Fruit fly (Drosophila melanogaster) whole organism, embryonic: ENCODE results near the gene Rich.

Experiments
- Ada2b ChIP-seq: fragments of 200-800 bp; sonication (Bioruptor generic); IDR thresholded peaks from 2 replicates; pipeline ENCODE4 v1.3.6; 2022; ENCODE audit warnings: missing biosample characterization, missing genetic modification characterization
- Antp ChIP-seq: fragments of 200-800 bp; sonication (Bioruptor generic); optimal IDR thresholded peaks from 3 replicates; lab custom pipeline; 2016; ENCODE audit warnings: missing biosample characterization, missing genetic modification characterization
- CG11560 ChIP-seq: fragments of 200-800 bp; sonication (Bioruptor generic); IDR thresholded peaks from 3 replicates; pipeline ENCODE4 v1.3.6; 2022; ENCODE audit warnings: missing biosample characterization, missing genetic modification characterization
- CG11723 ChIP-seq: fragments of 200-800 bp; sonication (Bioruptor generic); optimal IDR thresholded peaks from 2 replicates; lab custom pipeline; 2017; ENCODE audit warnings: missing biosample characterization, mild to moderate bottlenecking, missing genetic modification characterization
- CG12104 ChIP-seq: fragments of 200-800 bp; sonication (Bioruptor generic); optimal IDR thresholded peaks from 3 replicates; lab custom pipeline; 2016; ENCODE audit warnings: missing biosample characterization, missing genetic modification characterization
- CG1233 ChIP-seq: fragments of 200-800 bp; sonication (Bioruptor generic); optimal IDR thresholded peaks from 4 replicates; lab custom pipeline; 2018; ENCODE audit warnings: missing biosample characterization, mild to moderate bottlenecking, missing genetic modification characterization
- CG12942 ChIP-seq: fragments of 200-800 bp; sonication (Bioruptor generic); optimal IDR thresholded peaks from 3 replicates; lab custom pipeline; 2016; ENCODE audit warnings: missing biosample characterization, missing genetic modification characterization
- CG13287 ChIP-seq: fragments of 200-800 bp; sonication (Bioruptor generic); IDR thresholded peaks from 2 replicates; pipeline ENCODE4 v1.3.6; 2022; ENCODE audit warnings: missing biosample characterization, missing genetic modification characterization; ENCODE audit not compliant: partially characterized antibody
- CG13894 ChIP-seq: fragments of 200-800 bp; sonication (Bioruptor generic); optimal IDR thresholded peaks from 3 replicates; lab custom pipeline; 2018; ENCODE audit warnings: missing biosample characterization, mild to moderate bottlenecking, missing genetic modification characterization, moderate library complexity
- CG15269 ChIP-seq: fragments of 200-800 bp; sonication (Bioruptor generic); optimal IDR thresholded peaks from 2 replicates; lab custom pipeline; 2018; ENCODE audit warnings: missing biosample characterization, mild to moderate bottlenecking, missing genetic modification characterization, moderate library complexity
- CG15514 ChIP-seq: fragments of 200-800 bp; sonication (Bioruptor generic); optimal IDR thresholded peaks from 3 replicates; lab custom pipeline; 2017; ENCODE audit warnings: missing biosample characterization, missing genetic modification characterization, mild to moderate bottlenecking, moderate library complexity, missing genetic modification reagents
- CG17361 ChIP-seq: fragments of 200-800 bp; sonication (Bioruptor generic); IDR thresholded peaks from 3 replicates; pipeline ENCODE4 v1.3.6; 2022; ENCODE audit warnings: missing biosample characterization, missing genetic modification characterization
- CG2116 ChIP-seq: fragments of 200-800 bp; sonication (Bioruptor generic); optimal IDR thresholded peaks from 3 replicates; lab custom pipeline; 2018; ENCODE audit warnings: missing biosample characterization, mild to moderate bottlenecking, missing genetic modification characterization
- CG33557 ChIP-seq: fragments of 200-800 bp; sonication (Bioruptor generic); optimal IDR thresholded peaks from 2 replicates; lab custom pipeline; 2019; ENCODE audit warnings: missing biosample characterization, mild to moderate bottlenecking, missing genetic modification characterization, moderate library complexity
- CG3847 ChIP-seq: fragments of 200-800 bp; sonication (Bioruptor generic); IDR thresholded peaks from 2 replicates; pipeline ENCODE4 v1.3.6; 2022; ENCODE audit warnings: missing biosample characterization, missing genetic modification characterization
- CG4360 ChIP-seq: fragments of 200-800 bp; sonication (Bioruptor generic); IDR thresholded peaks from 2 replicates; pipeline ENCODE4 v1.3.6; 2022; ENCODE audit warnings: missing biosample characterization, missing genetic modification characterization
- CG7839 ChIP-seq: fragments of 200-800 bp; sonication (Bioruptor generic); optimal IDR thresholded peaks from 3 replicates; lab custom pipeline; 2018; ENCODE audit warnings: missing biosample characterization, mild to moderate bottlenecking, missing genetic modification characterization, moderate library complexity
- CG9797 ChIP-seq: fragments of 200-800 bp; sonication (Bioruptor generic); optimal IDR thresholded peaks from 3 replicates; lab custom pipeline; 2018; ENCODE audit warnings: missing biosample characterization, mild to moderate bottlenecking, missing genetic modification characterization
- Dbx ChIP-seq: fragments of 200-800 bp; sonication (Bioruptor generic); IDR thresholded peaks from 3 replicates; pipeline ENCODE4 v1.3.6; 2022; ENCODE audit warnings: missing biosample characterization, missing genetic modification characterization
- Deaf1 ChIP-seq: fragments of 200-800 bp; optimal IDR thresholded peaks from 3 replicates; lab custom pipeline; 2019; ENCODE audit warnings: missing biosample characterization, mild to moderate bottlenecking, missing genetic modification characterization, moderate library complexity
- Dref ChIP-seq: fragments of 200-800 bp; sonication (Bioruptor generic); IDR thresholded peaks from 2 replicates; pipeline ENCODE4 v1.3.6; 2022; ENCODE audit warnings: missing biosample characterization, missing genetic modification characterization
- Drgx ChIP-seq: fragments of 200-800 bp; sonication (Bioruptor generic); IDR thresholded peaks from 2 replicates; pipeline ENCODE4 v1.3.6; 2022; ENCODE audit warnings: missing biosample characterization, missing genetic modification characterization
- HmgZ ChIP-seq: fragments of 200-800 bp; sonication (Bioruptor generic); optimal IDR thresholded peaks from 2 replicates; lab custom pipeline; 2018; ENCODE audit warnings: missing biosample characterization, mild to moderate bottlenecking, missing genetic modification characterization
- Hmr ChIP-seq: fragments of 200-800 bp; sonication (Bioruptor generic); optimal IDR thresholded peaks from 3 replicates; lab custom pipeline; 2017; ENCODE audit warnings: mild to moderate bottlenecking, missing biosample characterization, missing genetic modification reagents, missing genetic modification characterization
- Mad ChIP-seq: fragments of 200-800 bp; sonication (Bioruptor generic); optimal IDR thresholded peaks from 2 replicates; lab custom pipeline; 2016; ENCODE audit warnings: missing biosample characterization, missing genetic modification characterization
- Mes4 ChIP-seq: fragments of 200-800 bp; sonication (Bioruptor generic); optimal IDR thresholded peaks from 2 replicates; lab custom pipeline; 2016; ENCODE audit warnings: missing biosample characterization, missing genetic modification characterization
- Side ChIP-seq: fragments of 200-800 bp; sonication (Bioruptor generic); optimal IDR thresholded peaks from 2 replicates; lab custom pipeline; 2016; ENCODE audit warnings: missing biosample characterization, missing genetic modification characterization
- Sin3A ChIP-seq: fragments of >200 bp; optimal IDR thresholded peaks from 2 replicates; lab custom pipeline; 2018
- Sry-δ ChIP-seq: fragments of 200-800 bp; sonication (Bioruptor generic); optimal IDR thresholded peaks from 2 replicates; lab custom pipeline; 2016; ENCODE audit warnings: missing biosample characterization, missing genetic modification characterization
- Ssrp ChIP-seq: fragments of 200-800 bp; sonication (Bioruptor generic); optimal IDR thresholded peaks from 2 replicates; lab custom pipeline; 2018; ENCODE audit warnings: missing biosample characterization, mild to moderate bottlenecking, missing genetic modification characterization, moderate library complexity
- Taf1 ChIP-seq: fragments of 200-800 bp; sonication (Bioruptor generic); IDR thresholded peaks from 2 replicates; pipeline ENCODE4 v1.3.6; 2022; ENCODE audit warnings: missing biosample characterization, missing genetic modification characterization
- Xbp1 ChIP-seq: fragments of 200-800 bp; sonication (Bioruptor generic); optimal IDR thresholded peaks from 3 replicates; lab custom pipeline; 2016; ENCODE audit warnings: missing biosample characterization, mild to moderate bottlenecking, missing genetic modification characterization
- bsh ChIP-seq, 2 experiments: fragments of 200-800 bp; sonication (Bioruptor generic); optimal IDR thresholded peaks; 2 replicates each; lab custom pipeline; 2017 to 2018; ENCODE audit warnings: mild to moderate bottlenecking in 2 of 2, missing biosample characterization in 2 of 2, missing genetic modification characterization in 2 of 2, moderate library complexity in 1 of 2
- fd96Cb ChIP-seq: fragments of 200-800 bp; sonication (Bioruptor generic); optimal IDR thresholded peaks from 2 replicates; lab custom pipeline; 2018; ENCODE audit warnings: missing biosample characterization, mild to moderate bottlenecking, missing genetic modification characterization, moderate library complexity
- ind ChIP-seq: fragments of 200-800 bp; sonication (Bioruptor generic); optimal IDR thresholded peaks from 3 replicates; lab custom pipeline; 2016; ENCODE audit warnings: missing biosample characterization, missing genetic modification characterization
- inv ChIP-seq: fragments of 200-800 bp; sonication (Bioruptor generic); IDR thresholded peaks from 2 replicates; pipeline ENCODE4 v1.3.6; 2022; ENCODE audit warnings: missing biosample characterization, missing genetic modification characterization; ENCODE audit not compliant: partially characterized antibody
- kah ChIP-seq: fragments of 200-800 bp; sonication (Bioruptor generic); optimal IDR thresholded peaks from 2 replicates; lab custom pipeline; 2018; ENCODE audit warnings: missing biosample characterization, mild to moderate bottlenecking, missing genetic modification characterization
- kni ChIP-seq: fragments of 200-800 bp; sonication (Bioruptor generic); optimal IDR thresholded peaks from 3 replicates; lab custom pipeline; 2017; ENCODE audit warnings: mild to moderate bottlenecking, missing biosample characterization, missing genetic modification reagents, missing genetic modification characterization
- lov ChIP-seq, 2 experiments: fragments of 200-800 bp in 1 of 2; fragments of >200 bp in 1 of 2; sonication (Bioruptor generic) in 1 of 2; IDR thresholded peaks in 1 of 2; optimal IDR thresholded peaks in 1 of 2; 2 replicates in 1 of 2; 3 replicates in 1 of 2; pipeline versions ENCODE4 v1.3.6 to Lab custom; 2017 to 2022; ENCODE audit warnings: missing biosample characterization in 1 of 2, missing genetic modification characterization in 1 of 2
- p53 ChIP-seq: fragments of 200-800 bp; sonication (Bioruptor generic); optimal IDR thresholded peaks from 2 replicates; lab custom pipeline; 2016; ENCODE audit warnings: missing biosample characterization, missing genetic modification characterization
- pita ChIP-seq: fragments of 200-800 bp; sonication (Bioruptor generic); optimal IDR thresholded peaks from 2 replicates; lab custom pipeline; 2017; ENCODE audit warnings: missing biosample characterization, mild to moderate bottlenecking, missing genetic modification characterization
- ranshi ChIP-seq: fragments of 200-800 bp; sonication (Bioruptor generic); IDR thresholded peaks from 2 replicates; pipeline ENCODE4 v1.3.6; 2022; ENCODE audit warnings: missing biosample characterization, missing genetic modification characterization
- rib ChIP-seq: fragments of 200-800 bp; sonication (Bioruptor generic); IDR thresholded peaks from 2 replicates; pipeline ENCODE4 v1.3.6; 2022; ENCODE audit warnings: missing biosample characterization, missing genetic modification characterization
- schlank ChIP-seq: fragments of 200-800 bp; sonication (Bioruptor generic); optimal IDR thresholded peaks from 2 replicates; lab custom pipeline; 2018; ENCODE audit warnings: missing biosample characterization, mild to moderate bottlenecking, missing genetic modification characterization
- sima ChIP-seq: fragments of 200-800 bp; sonication (Bioruptor generic); optimal IDR thresholded peaks from 2 replicates; lab custom pipeline; 2016; ENCODE audit warnings: missing biosample characterization, missing genetic modification characterization
- sisA ChIP-seq: fragments of 200-800 bp; sonication (Bioruptor generic); IDR thresholded peaks from 2 replicates; pipeline ENCODE4 v1.3.6; 2022; ENCODE audit warnings: missing biosample characterization, missing genetic modification characterization
- tgo ChIP-seq: fragments of 200-800 bp; sonication (Bioruptor generic); IDR thresholded peaks from 3 replicates; pipeline ENCODE4 v1.3.6; 2022; ENCODE audit warnings: missing biosample characterization, missing genetic modification characterization
- usp ChIP-seq: fragments of >200 bp; optimal IDR thresholded peaks from 2 replicates; lab custom pipeline; 2017; ENCODE audit warnings: missing biosample characterization, missing genetic modification characterization
- yki ChIP-seq: fragments of >200 bp; optimal IDR thresholded peaks from 3 replicates; lab custom pipeline; 2018
- zf30C ChIP-seq: fragments of 200-800 bp; sonication (Bioruptor generic); optimal IDR thresholded peaks from 3 replicates; lab custom pipeline; 2018; ENCODE audit warnings: missing biosample characterization, mild to moderate bottlenecking, missing genetic modification characterization

The Rich gene

dm6 chr3L:22262797-22263423, at the start of gene Rich, which contains the start of gene Ddx1 (continued):
- TF ChIP-seq CG12104 (GFP tag; lab: Kevin White, UChicago): peak; percentile 44
- TF ChIP-seq Antp (GFP tag; lab: Kevin White, UChicago): peak; percentile 36
- TF ChIP-seq CG4360 (GFP tag; lab: Robert Waterston, UW): no peak
- TF ChIP-seq HmgZ (tag; lab: Kevin White, UChicago): peak; percentile 65
- peak; percentile 90 for TF ChIP-seq kni (GFP tag; lab: Kevin White, UChicago)
- TF ChIP-seq CG13894 (tag; lab: Kevin White, UChicago): peak; percentile 33
- TF ChIP-seq Dref: peak; percentile 26; the same call in 1 of the 2 replicates
- TF ChIP-seq Side (GFP tag; lab: Kevin White, UChicago): peak; percentile 33
- TF ChIP-seq yki (lab: Kevin White, UChicago): no peak
- TF ChIP-seq p53: no peak
- TF ChIP-seq zf30C (GFP tag; lab: Kevin White, UChicago): no peak
- TF ChIP-seq sima: no peak
- peak; percentile 15 for TF ChIP-seq CG11723 (GFP tag; lab: Kevin White, UChicago)
- peak; percentile 49 for TF ChIP-seq ind
- TF ChIP-seq CG1233 (GFP tag; lab: Kevin White, UChicago): peak; percentile 49
- TF ChIP-seq Xbp1 (GFP tag; lab: Kevin White, UChicago): peak; percentile 49
- TF ChIP-seq inv: no peak
- peak; percentile 37 for TF ChIP-seq kah
- peak; percentile 42 for TF ChIP-seq fd96Cb (tag; lab: Kevin White, UChicago)
- 0 out of 3 replicates have a peak, but pooled peaks have one; percentile 10 for TF ChIP-seq Dbx (GFP tag; lab: Robert Waterston, UW)
- TF ChIP-seq ranshi (GFP tag; lab: Robert Waterston, UW): no peak; the same call in 1 of the 2 replicates
- TF ChIP-seq Mes4 (GFP tag; lab: Kevin White, UChicago): no peak
- TF ChIP-seq CG15514: peak; percentile 98
- TF ChIP-seq CG9797 (GFP tag; lab: Kevin White, UChicago): peak; percentile 27
- peak in 1 of 2 experiments; percentile 39 for TF ChIP-seq bsh (GFP tag; optimal IDR thresholded peaks at IDR 0.05; lab: Kevin White, UChicago)
- no peak for TF ChIP-seq pita (GFP tag; lab: Kevin White, UChicago)
- TF ChIP-seq Deaf1 (tag; lab: Kevin White, UChicago): no peak
- TF ChIP-seq CG7839 (tag; lab: Kevin White, UChicago): peak; percentile 56
- TF ChIP-seq CG33557 (GFP tag; lab: Kevin White, UChicago): peak; percentile 23
- peak; percentile 51 for TF ChIP-seq CG2116
- TF ChIP-seq CG11560 (tag; lab: Robert Waterston, UW): no peak
- TF ChIP-seq Mad (GFP tag; lab: Kevin White, UChicago): peak; percentile 11
- TF ChIP-seq CG15269 (tag; lab: Kevin White, UChicago): peak; percentile 18
- no peak for TF ChIP-seq schlank (tag; lab: Kevin White, UChicago)
- TF ChIP-seq Sry-δ (GFP tag; lab: Kevin White, UChicago): peak; percentile 22
- TF ChIP-seq sisA (GFP tag; lab: Robert Waterston, UW): no peak
- no peak for TF ChIP-seq tgo (GFP tag; lab: Robert Waterston, UW)
- TF ChIP-seq usp: no peak
- peak; percentile 65 for TF ChIP-seq CG3847 (GFP tag; lab: Robert Waterston, UW)
- peak; percentile 13 for TF ChIP-seq Sin3A
- peak; percentile 21 for TF ChIP-seq Ssrp (tag; lab: Kevin White, UChicago)
- peak; percentile 84 for TF ChIP-seq CG17361 (GFP tag; lab: Robert Waterston, UW)
- no peak for TF ChIP-seq lov (optimal IDR thresholded peaks at IDR 0.05; lab: Kevin White, UChicago)
- no peak for TF ChIP-seq lov (GFP tag; IDR thresholded peaks at IDR 0.05; lab: Robert Waterston, UW)
- no peak for TF ChIP-seq rib (GFP tag; lab: Robert Waterston, UW)
- no peak for TF ChIP-seq Taf1
- peak; percentile 29; the same call in 1 of the 2 replicates for TF ChIP-seq CG13287
- peak; percentile 49 for TF ChIP-seq Hmr (GFP tag; lab: Kevin White, UChicago)
- TF ChIP-seq Drgx (GFP tag; lab: Robert Waterston, UW): no peak
- TF ChIP-seq Ada2b (GFP tag; lab: Robert Waterston, UW): no peak
- TF ChIP-seq CG12942 (GFP tag; lab: Kevin White, UChicago): peak; percentile 54
